Worm (Caenorhabditis elegans): ENCODE data around the gene C46E10.1.

DNA sequence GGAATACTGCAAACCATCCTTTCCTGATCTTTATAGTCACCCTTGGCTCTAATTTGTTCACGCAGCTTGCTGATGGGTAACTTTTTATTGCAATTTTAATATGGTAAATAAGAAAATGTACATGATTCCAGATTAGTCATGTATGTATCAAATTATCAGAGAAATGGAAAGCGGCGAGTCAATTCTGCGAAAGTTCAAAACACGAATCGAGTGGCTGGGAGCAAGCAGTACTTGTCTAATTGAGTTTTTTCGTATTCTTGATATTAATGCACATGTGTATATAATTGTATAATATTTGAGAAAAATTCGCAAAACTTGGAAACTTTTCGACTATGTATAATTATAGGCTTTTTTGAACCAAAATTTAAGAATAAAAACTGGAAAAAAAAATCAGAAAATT is 35.0 kb downstream of the C46E10.1 start, which contains the start of gene T24E12.12:
- TF ChIP-seq unc-62 (GFP tag; optimal IDR thresholded peaks at IDR 0.05 in 1 of 2) (no peak), unc-62 (tag; optimal IDR thresholded peaks at IDR 0.05) (no peak), zag-1 (tag; optimal IDR thresholded peaks at IDR 0.05) (no peak), daf-8 (GFP tag; IDR thresholded peaks at IDR 0.05) (no peak), dmd-8 (GFP tag; IDR thresholded peaks at IDR 0.05) (no peak), lin-13 (GFP tag; optimal IDR thresholded peaks at IDR 0.05) (no peak), T26A8.4 (GFP tag; IDR thresholded peaks at IDR 0.05) (no peak), lir-3 (tag; optimal IDR thresholded peaks at IDR 0.05) (no peak), ces-1 (GFP tag; optimal IDR thresholded peaks at IDR 0.05) (no peak), madf-5 (GFP tag; IDR thresholded peaks at IDR 0.05) (no peak), skn-1 (tag; optimal IDR thresholded peaks at IDR 0.05) (no peak), nhr-10 (tag; optimal IDR thresholded peaks at IDR 0.05) (no peak), pqm-1 (tag; optimal IDR thresholded peaks at IDR 0.05) (no peak), aha-1 (tag) (no peak), dmd-9 (GFP tag; IDR thresholded peaks at IDR 0.05) (no peak)

Measured in whole organism, L4 larva.